Worm (Caenorhabditis elegans) whole organism, young adult: ENCODE measurements around the gene hsp-12.2.

ENCODE experiments used
- F22D6.2 ChIP-seq: sonication (generic microtip); optimal IDR thresholded peaks from 2 replicates; lab custom pipeline; 2016; ENCODE audit warnings: mild to moderate bottlenecking, missing genetic modification characterization, missing compliant biosample characterization
- F37B4.10 ChIP-seq: fragments of 200-800 bp; sonication (Bioruptor generic); IDR thresholded peaks from 2 replicates; pipeline ENCODE4 v1.3.6; 2022; ENCODE audit warnings: missing genetic modification characterization, missing compliant biosample characterization
- T26A5.8 ChIP-seq: sonication (generic microtip); optimal IDR thresholded peaks from 2 replicates; lab custom pipeline; 2016; ENCODE audit warnings: missing genetic modification characterization, missing compliant biosample characterization
- ZK185.1 ChIP-seq: sonication (generic microtip); optimal IDR thresholded peaks from 2 replicates; lab custom pipeline; 2016; ENCODE audit warnings: mild to moderate bottlenecking, missing genetic modification characterization, missing compliant biosample characterization; ENCODE audit not compliant: poor library complexity, severe bottlenecking
- athp-1 ChIP-seq: sonication (generic microtip); optimal IDR thresholded peaks from 2 replicates; lab custom pipeline; 2017; ENCODE audit warnings: mild to moderate bottlenecking, missing genetic modification characterization, missing compliant biosample characterization
- attf-5 ChIP-seq: fragments of 200-800 bp; sonication (Bioruptor generic); optimal IDR thresholded peaks from 2 replicates; lab custom pipeline; 2018; ENCODE audit warnings: mild to moderate bottlenecking, missing genetic modification characterization, missing compliant biosample characterization
- bed-1 ChIP-seq: fragments of 200-800 bp; sonication (Bioruptor generic); IDR thresholded peaks from 2 replicates; pipeline ENCODE4 v1.3.6; 2022; ENCODE audit warnings: missing genetic modification reagents, missing genetic modification characterization, missing compliant biosample characterization
- cebp-1 ChIP-seq, 2 experiments: fragments of 200-800 bp in 1 of 2; sonication (Bioruptor generic) in 1 of 2; sonication (generic microtip) in 1 of 2; IDR thresholded peaks in 1 of 2; optimal IDR thresholded peaks in 1 of 2; 2 replicates each; pipeline versions ENCODE4 v1.3.6 to Lab custom; 2017 to 2022; ENCODE audit warnings: missing compliant biosample characterization in 2 of 2, missing genetic modification characterization in 2 of 2, mild to moderate bottlenecking in 1 of 2, missing genetic modification reagents in 1 of 2, moderate library complexity in 1 of 2
- ceh-40 ChIP-seq: fragments of 200-800 bp; sonication (Bioruptor generic); IDR thresholded peaks from 2 replicates; pipeline ENCODE4 v1.3.6; 2022; ENCODE audit warnings: missing genetic modification characterization, missing compliant biosample characterization
- ceh-91 ChIP-seq: fragments of 200-800 bp; sonication (Bioruptor generic); IDR thresholded peaks from 2 replicates; pipeline ENCODE4 v1.3.6; 2022; ENCODE audit warnings: missing genetic modification reagents, missing genetic modification characterization, missing compliant biosample characterization
- dox-1 ChIP-seq: fragments of 200-800 bp; sonication (Bioruptor generic); IDR thresholded peaks from 2 replicates; pipeline ENCODE4 v1.3.6; 2022; ENCODE audit warnings: missing genetic modification reagents, missing genetic modification characterization, missing compliant biosample characterization
- dpl-1 ChIP-seq: fragments of 150-350 bp; optimal IDR thresholded peaks from 2 replicates; lab custom pipeline; 2014; ENCODE audit warnings: missing biosample characterization, missing genetic modification reagents, missing genetic modification characterization
- egl-18 ChIP-seq: fragments of 200-800 bp; sonication (Bioruptor generic); IDR thresholded peaks from 2 replicates; pipeline ENCODE4 v1.3.6; 2022; ENCODE audit warnings: missing genetic modification reagents, missing genetic modification characterization, missing compliant biosample characterization
- egrh-3 ChIP-seq: fragments of 200-800 bp; sonication (Bioruptor generic); IDR thresholded peaks from 2 replicates; pipeline ENCODE4 v1.3.6; 2022; ENCODE audit warnings: missing genetic modification reagents, missing genetic modification characterization, missing compliant biosample characterization
- fkh-3 ChIP-seq: sonication (generic microtip); optimal IDR thresholded peaks from 2 replicates; lab custom pipeline; 2016; ENCODE audit warnings: mild to moderate bottlenecking, missing genetic modification characterization, missing compliant biosample characterization
- gei-17 ChIP-seq: fragments of 200-800 bp; sonication (Bioruptor generic); optimal IDR thresholded peaks from 2 replicates; lab custom pipeline; 2018; ENCODE audit warnings: mild to moderate bottlenecking, missing genetic modification characterization, missing compliant biosample characterization
- hmg-20 ChIP-seq: fragments of 200-800 bp; sonication (Bioruptor generic); IDR thresholded peaks from 2 replicates; pipeline ENCODE4 v1.3.6; 2022; ENCODE audit warnings: missing genetic modification reagents, missing genetic modification characterization, missing compliant biosample characterization
- hsf-1 ChIP-seq: fragments of 200-800 bp; sonication (Bioruptor generic); IDR thresholded peaks from 2 replicates; pipeline ENCODE4 v1.3.6; 2022; ENCODE audit warnings: missing genetic modification reagents, missing genetic modification characterization, missing compliant biosample characterization
- lin-26 ChIP-seq: fragments of 200-800 bp; sonication (Bioruptor generic); IDR thresholded peaks from 2 replicates; pipeline ENCODE4 v1.3.6; 2022; ENCODE audit warnings: missing genetic modification reagents, missing genetic modification characterization, missing compliant biosample characterization
- lin-35 ChIP-seq, 3 experiments: fragments of 150-350 bp in 2 of 3; sonication (generic microtip) in 1 of 3; optimal IDR thresholded peaks; 2 replicates each; lab custom pipeline; 2014 to 2018; ENCODE audit warnings: missing biosample characterization in 3 of 3, missing genetic modification characterization in 3 of 3, missing genetic modification reagents in 3 of 3
- lin-54 ChIP-seq: fragments of 200-800 bp; sonication (Bioruptor generic); optimal IDR thresholded peaks from 2 replicates; lab custom pipeline; 2018; ENCODE audit warnings: mild to moderate bottlenecking, missing genetic modification characterization, missing compliant biosample characterization
- lsl-1 ChIP-seq: fragments of 200-800 bp; sonication (Bioruptor generic); optimal IDR thresholded peaks from 2 replicates; lab custom pipeline; 2018; ENCODE audit warnings: mild to moderate bottlenecking, missing genetic modification characterization, moderate library complexity, missing compliant biosample characterization
- madf-8 ChIP-seq: fragments of 200-800 bp; sonication (Bioruptor generic); conservative IDR thresholded peaks from 2 replicates; pipeline ENCODE4 v1.3.6; 2022; ENCODE audit warnings: missing genetic modification reagents, missing genetic modification characterization, missing compliant biosample characterization
- mxl-1 ChIP-seq: sonication (generic microtip); optimal IDR thresholded peaks from 2 replicates; lab custom pipeline; 2016; ENCODE audit warnings: missing genetic modification characterization, missing compliant biosample characterization
- nhr-27 ChIP-seq: fragments of 200-800 bp; sonication (Bioruptor generic); optimal IDR thresholded peaks from 2 replicates; lab custom pipeline; 2018; ENCODE audit warnings: mild to moderate bottlenecking, missing genetic modification characterization, moderate library complexity, missing compliant biosample characterization
- pbrm-1 ChIP-seq: fragments of 200-800 bp; sonication (Bioruptor generic); IDR thresholded peaks from 2 replicates; pipeline ENCODE4 v1.3.6; 2022; ENCODE audit warnings: missing genetic modification reagents, missing genetic modification characterization, missing compliant biosample characterization
- rcor-1 ChIP-seq: fragments of 200-800 bp; sonication (Bioruptor generic); IDR thresholded peaks from 2 replicates; pipeline ENCODE4 v1.3.6; 2022; ENCODE audit warnings: missing genetic modification reagents, missing genetic modification characterization, missing compliant biosample characterization
- sea-2 ChIP-seq: fragments of 200-800 bp; sonication (Bioruptor generic); IDR thresholded peaks from 2 replicates; pipeline ENCODE4 v1.3.6; 2022; ENCODE audit warnings: missing genetic modification characterization, missing compliant biosample characterization
- xnd-1 ChIP-seq: sonication (generic microtip); optimal IDR thresholded peaks from 2 replicates; lab custom pipeline; 2016; ENCODE audit warnings: missing genotype, missing genetic modification reagents, missing genetic modification characterization, missing compliant biosample characterization
- zfh-2 ChIP-seq: fragments of 200-800 bp; sonication (Bioruptor generic); conservative IDR thresholded peaks from 2 replicates; pipeline ENCODE4 v1.3.6; 2022; ENCODE audit warnings: missing genetic modification reagents, missing genetic modification characterization, missing compliant biosample characterization
- ztf-18 ChIP-seq: sonication (generic microtip); optimal IDR thresholded peaks from 2 replicates; lab custom pipeline; 2016; ENCODE audit warnings: missing genotype, mild to moderate bottlenecking, missing genetic modification characterization, missing compliant biosample characterization
- ztf-22 ChIP-seq: fragments of 200-800 bp; sonication (Bioruptor generic); optimal IDR thresholded peaks from 2 replicates; lab custom pipeline; 2018; ENCODE audit warnings: mild to moderate bottlenecking, missing genetic modification characterization, moderate library complexity, missing compliant biosample characterization
- ztf-3 ChIP-seq: fragments of 200-800 bp; sonication (Bioruptor generic); optimal IDR thresholded peaks from 2 replicates; lab custom pipeline; 2018; ENCODE audit warnings: mild to moderate bottlenecking, missing genetic modification characterization, missing compliant biosample characterization

Gene hsp-12.2

ce11 chrIII:8109459-8110057 is 28.3 kb upstream of the hsp-12.2 start (continued):
- TF ChIP-seq zfh-2: peak; percentile 48; the same call in 1 of the 2 replicates
- peak; percentile 17 for TF ChIP-seq F22D6.2 (tag; lab: Kevin White, UChicago)
- TF ChIP-seq nhr-27 (tag; lab: Kevin White, UChicago): no peak
- TF ChIP-seq madf-8 (GFP tag; lab: Robert Waterston, UW): peak; percentile 28; the same call in 1 of the 2 replicates
- peak; percentile 59 for TF ChIP-seq ZK185.1
- peak; percentile 63 for TF ChIP-seq attf-5 (GFP tag; lab: Kevin White, UChicago)
- peak; percentile 77 for TF ChIP-seq ztf-18
- TF ChIP-seq, all 124 proteins: peak for 92

ce11 chrIII:8111347-8111746 is 26.5 kb upstream of the hsp-12.2 start:
- TF ChIP-seq lin-54 (GFP tag; lab: Kevin White, UChicago): no peak
- TF ChIP-seq bed-1 (GFP tag; lab: Robert Waterston, UW): no peak
- no peak for TF ChIP-seq dox-1 (GFP tag; lab: Robert Waterston, UW)
- TF ChIP-seq dpl-1 (GFP tag; lab: Kevin White, UChicago): no peak
- no peak for TF ChIP-seq egl-18 (GFP tag; lab: Robert Waterston, UW)
- no peak for TF ChIP-seq cebp-1 (GFP tag; IDR thresholded peaks at IDR 0.05; lab: Robert Waterston, UW)
- no peak for TF ChIP-seq cebp-1 (tag; optimal IDR thresholded peaks at IDR 0.05; lab: Kevin White, UChicago)
- TF ChIP-seq sea-2 (GFP tag; lab: Robert Waterston, UW): no peak
- no peak for TF ChIP-seq lin-35 (GFP tag; optimal IDR thresholded peaks at IDR 0.05; lab: Kevin White, UChicago)
- TF ChIP-seq ztf-22 (GFP tag; lab: Kevin White, UChicago): no peak
- no peak for TF ChIP-seq ceh-40 (GFP tag; lab: Robert Waterston, UW)
- no peak for TF ChIP-seq T26A5.8 (tag; lab: Kevin White, UChicago)

- TF ChIP-seq zfh-2 (peak; percentile 59), xnd-1 (tag; lab: Kevin White, UChicago) (no peak)
- TF ChIP-seq, all 124 proteins: peak for 1
Observed at ce11 chrIII:8115877-8116276, 22.0 kb upstream of the hsp-12.2 start.

- TF ChIP-seq athp-1 (no peak), ceh-91 (no peak), F37B4.10 (GFP tag; lab: Robert Waterston, UW) (no peak), bed-1 (GFP tag; lab: Robert Waterston, UW) (no peak), mxl-1 (tag; lab: Kevin White, UChicago) (no peak), lsl-1 (GFP tag; lab: Kevin White, UChicago) (no peak), ztf-22 (GFP tag; lab: Kevin White, UChicago) (no peak), hsf-1 (GFP tag; lab: Robert Waterston, UW) (no peak), fkh-3 (no peak), egrh-3 (GFP tag; lab: Robert Waterston, UW) (peak; percentile 54), gei-17 (no peak), ztf-3 (no peak), pbrm-1 (GFP tag; lab: Robert Waterston, UW) (no peak), zfh-2 (peak; percentile 85), hmg-20 (no peak), rcor-1 (GFP tag; lab: Robert Waterston, UW) (no peak), lin-26 (GFP tag; lab: Robert Waterston, UW) (no peak)
Observed at ce11 chrIII:8117155-8117554, 20.7 kb upstream of the hsp-12.2 start.
